Fruit fly (Drosophila melanogaster) whole organism, adult: ENCODE results near the gene CG10681.

Source experiments
- CG11617 ChIP-seq: fragments of 200-800 bp; sonication (Bioruptor generic); optimal IDR thresholded peaks from 2 replicates; lab custom pipeline; 2017; ENCODE audit warnings: mild to moderate bottlenecking, missing biosample characterization, missing genetic modification reagents, missing genetic modification characterization
- CG12768 ChIP-seq: fragments of 200-800 bp; sonication (Bioruptor generic); optimal IDR thresholded peaks from 2 replicates; lab custom pipeline; 2017; ENCODE audit warnings: missing biosample characterization, missing genetic modification characterization, mild to moderate bottlenecking, moderate library complexity, missing genetic modification reagents
- CG14711 ChIP-seq: fragments of 200-800 bp; sonication (Bioruptor generic); optimal IDR thresholded peaks from 2 replicates; lab custom pipeline; 2018; ENCODE audit warnings: missing biosample characterization, mild to moderate bottlenecking, missing genetic modification characterization, moderate library complexity
- CG1620 ChIP-seq: fragments of 200-800 bp; sonication (Bioruptor generic); optimal IDR thresholded peaks from 2 replicates; lab custom pipeline; 2016; ENCODE audit warnings: missing biosample characterization, missing genetic modification characterization
- CG33017 ChIP-seq: fragments of 200-800 bp; sonication (Bioruptor generic); optimal IDR thresholded peaks from 2 replicates; lab custom pipeline; 2018; ENCODE audit warnings: missing biosample characterization, mild to moderate bottlenecking, missing genetic modification characterization, moderate library complexity
- CG5204 ChIP-seq: fragments of 200-800 bp; sonication (Bioruptor generic); optimal IDR thresholded peaks from 2 replicates; lab custom pipeline; 2016; ENCODE audit warnings: missing biosample characterization, missing genetic modification characterization
- CG7045 ChIP-seq: fragments of 200-800 bp; sonication (Bioruptor generic); optimal IDR thresholded peaks from 2 replicates; lab custom pipeline; 2017; ENCODE audit warnings: missing biosample characterization, mild to moderate bottlenecking, missing genetic modification characterization
- CG7101 ChIP-seq: fragments of 200-800 bp; sonication (Bioruptor generic); optimal IDR thresholded peaks from 2 replicates; lab custom pipeline; 2018; ENCODE audit warnings: missing biosample characterization, mild to moderate bottlenecking, missing genetic modification characterization, moderate library complexity
- Clk ChIP-seq: fragments of 200-800 bp; sonication (Bioruptor generic); optimal IDR thresholded peaks from 2 replicates; lab custom pipeline; 2017; ENCODE audit warnings: missing biosample characterization, missing genetic modification characterization
- Crg-1 ChIP-seq: fragments of 200-800 bp; sonication (Bioruptor generic); optimal IDR thresholded peaks from 2 replicates; lab custom pipeline; 2016; ENCODE audit warnings: missing biosample characterization, missing genetic modification characterization
- Hr96 ChIP-seq: fragments of 200-800 bp; sonication (Bioruptor generic); optimal IDR thresholded peaks from 2 replicates; lab custom pipeline; 2016; ENCODE audit warnings: missing biosample characterization, missing genetic modification characterization
- Mnt ChIP-seq: fragments of 200-800 bp; sonication (Bioruptor generic); optimal IDR thresholded peaks from 2 replicates; lab custom pipeline; 2016; ENCODE audit warnings: missing biosample characterization, mild to moderate bottlenecking, missing genetic modification characterization
- bab1 ChIP-seq: fragments of 200-800 bp; sonication (Bioruptor generic); optimal IDR thresholded peaks from 3 replicates; lab custom pipeline; 2019; ENCODE audit warnings: missing biosample characterization, mild to moderate bottlenecking, missing genetic modification characterization, moderate library complexity
- cic ChIP-seq: fragments of 200-800 bp; sonication (Bioruptor generic); optimal IDR thresholded peaks from 2 replicates; lab custom pipeline; 2017; ENCODE audit warnings: missing biosample characterization, mild to moderate bottlenecking, missing genetic modification characterization, moderate library complexity
- cnc ChIP-seq, 2 experiments: fragments of >200 bp; optimal IDR thresholded peaks; 2 replicates each; lab custom pipeline; 2017
- kay ChIP-seq: fragments of 200-800 bp; sonication (Bioruptor generic); peaks from one replicate; lab custom pipeline; 2016; ENCODE audit warnings: missing biosample characterization, missing genetic modification characterization, borderline replicate concordance
- ovo ChIP-seq: fragments of 200-800 bp; sonication (Bioruptor generic); optimal IDR thresholded peaks from 2 replicates; lab custom pipeline; 2016; ENCODE audit warnings: missing biosample characterization, missing genetic modification characterization
- pad ChIP-seq: fragments of 200-800 bp; sonication (Bioruptor generic); optimal IDR thresholded peaks from 3 replicates; lab custom pipeline; 2017; ENCODE audit warnings: missing biosample characterization, missing genetic modification characterization, mild to moderate bottlenecking, moderate library complexity, missing genetic modification reagents
- tj ChIP-seq: fragments of 200-800 bp; sonication (Bioruptor generic); optimal IDR thresholded peaks from 3 replicates; lab custom pipeline; 2017; ENCODE audit warnings: missing biosample characterization, mild to moderate bottlenecking, missing genetic modification characterization, moderate library complexity
- toe ChIP-seq: fragments of 200-800 bp; sonication (Bioruptor generic); optimal IDR thresholded peaks from 2 replicates; lab custom pipeline; 2016; ENCODE audit warnings: missing biosample characterization, missing genetic modification characterization

CG10681 gene

dm6 chr3L:12465229-12465628 lies 36.1 kb upstream of the CG10681 start:
- TF ChIP-seq toe (GFP tag; lab: Kevin White, UChicago), result no peak
- no peak for TF ChIP-seq bab1 (GFP tag; lab: Kevin White, UChicago)

- TF ChIP-seq CG1620 (GFP tag; lab: Kevin White, UChicago) (no peak), CG14711 (tag; lab: Kevin White, UChicago) (no peak), toe (GFP tag; lab: Kevin White, UChicago) (peak; percentile 84), Crg-1 (GFP tag; lab: Kevin White, UChicago) (no peak), CG5204 (GFP tag; lab: Kevin White, UChicago) (no peak), Clk (GFP tag; lab: Kevin White, UChicago) (no peak), CG7045 (GFP tag; lab: Kevin White, UChicago) (no peak), CG12768 (GFP tag; lab: Kevin White, UChicago) (no peak), Mnt (GFP tag; lab: Kevin White, UChicago) (peak; percentile 2), ovo (GFP tag; lab: Kevin White, UChicago) (peak; percentile 52), cnc (optimal IDR thresholded peaks at IDR 0.05; lab: Kevin White, UChicago) (no peak), kay (GFP tag; lab: Kevin White, UChicago) (no peak), pad (GFP tag; lab: Kevin White, UChicago) (peak; percentile 79), tj (GFP tag; lab: Kevin White, UChicago) (peak; percentile 72), CG33017 (tag; lab: Kevin White, UChicago) (no peak), bab1 (GFP tag; lab: Kevin White, UChicago) (no peak), CG7101 (tag; lab: Kevin White, UChicago) (no peak), cic (GFP tag; lab: Kevin White, UChicago) (no peak), CG11617 (no peak), Hr96 (GFP tag; lab: Kevin White, UChicago) (no peak)
Observed at dm6 chr3L:12468016-12468415, 33.3 kb upstream of the CG10681 start, which contains the start of gene eyg. Gene eyg (minus strand): TSS chr3L:12468021.

DNA sequence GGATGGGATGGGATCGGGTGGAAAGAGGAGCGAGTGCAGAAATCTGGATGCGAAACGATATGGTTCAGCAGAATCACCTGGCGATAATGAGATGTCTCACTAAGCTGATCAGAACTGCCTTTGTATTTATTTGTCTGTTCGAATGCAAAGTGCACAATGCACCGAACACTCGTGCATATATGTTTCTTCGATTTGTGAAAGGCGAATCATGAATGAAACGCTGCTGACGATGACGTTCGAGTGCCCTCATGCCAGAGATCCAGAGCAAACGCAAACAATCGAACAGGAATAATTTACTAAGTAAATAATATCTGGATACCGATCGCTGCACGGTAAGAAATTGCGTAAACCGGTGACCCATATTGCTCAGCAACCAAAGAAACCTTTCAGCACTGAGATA lies 31.6 kb upstream of the CG10681 start, which contains the start of gene CG32102:
TSS of gene CG32102 (minus strand) at position 101 of the 400 bp plus-strand sequence.
- no peak for TF ChIP-seq Hr96 (GFP tag; lab: Kevin White, UChicago)
- TF ChIP-seq CG7101 (tag; lab: Kevin White, UChicago), result no peak
- no peak for TF ChIP-seq CG14711 (tag; lab: Kevin White, UChicago)

DNA sequence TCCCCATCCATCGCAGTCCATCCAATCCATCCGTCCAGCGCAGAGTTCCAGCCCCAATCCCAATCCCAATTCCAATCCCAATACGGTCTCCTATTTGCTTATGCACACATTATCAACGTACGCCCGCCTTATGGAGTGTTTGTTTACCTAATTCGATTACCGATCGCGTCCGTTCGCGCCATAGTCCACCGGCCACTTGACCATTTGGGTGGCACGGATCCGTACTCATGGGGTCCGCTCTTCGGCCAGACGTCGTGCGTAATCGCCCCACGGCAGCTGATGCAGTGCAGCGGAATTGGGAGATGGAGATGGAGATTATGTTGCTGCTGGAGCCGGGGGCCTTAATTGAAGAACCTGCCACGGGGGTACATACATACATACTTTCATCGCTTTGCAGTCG lies 30.8 kb upstream of the CG10681 start:
- TF ChIP-seq CG12768 (GFP tag; lab: Kevin White, UChicago), result no peak
- TF ChIP-seq CG7045 (GFP tag; lab: Kevin White, UChicago), result no peak
- no peak for TF ChIP-seq CG5204 (GFP tag; lab: Kevin White, UChicago)
- no peak for TF ChIP-seq CG1620 (GFP tag; lab: Kevin White, UChicago)
- TF ChIP-seq kay (GFP tag; lab: Kevin White, UChicago), result no peak
- no peak for TF ChIP-seq Clk (GFP tag; lab: Kevin White, UChicago)

DNA sequence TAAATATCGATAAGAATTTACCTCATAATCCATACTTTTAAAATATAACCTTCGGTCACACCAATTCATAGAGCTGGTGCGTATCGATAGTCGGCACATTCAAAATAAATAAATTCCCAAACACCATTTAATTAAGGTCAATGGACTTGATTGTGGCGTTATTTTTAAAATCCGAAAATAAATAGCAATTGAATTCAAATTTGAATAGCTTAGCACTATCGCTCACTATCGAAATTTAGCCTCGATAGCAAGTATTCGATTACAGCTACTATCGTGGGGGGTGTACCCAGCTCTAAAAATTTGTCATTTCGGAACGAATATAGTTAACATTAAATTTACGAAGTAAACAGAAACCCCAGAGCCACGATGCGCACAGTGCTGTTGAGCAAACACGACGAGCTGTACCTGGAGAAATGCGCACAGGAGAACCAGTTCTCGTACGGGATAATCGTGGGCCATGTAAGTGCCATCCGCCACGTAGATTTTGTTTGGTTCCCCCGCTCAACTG lies 29.8 kb upstream of the CG10681 start, which contains the start of gene CG10616:
TSS of gene CG10616 (plus strand) at position 258 of the 508 bp plus-strand sequence.
- peak; percentile 15 for TF ChIP-seq bab1 (GFP tag; lab: Kevin White, UChicago)
- no peak for TF ChIP-seq CG33017 (tag; lab: Kevin White, UChicago)
- no peak for TF ChIP-seq ovo (GFP tag; lab: Kevin White, UChicago)

dm6 chr3L:12478229-12478628 lies 23.1 kb upstream of the CG10681 start:
- no peak for TF ChIP-seq Crg-1 (GFP tag; lab: Kevin White, UChicago)
- no peak for TF ChIP-seq CG7045 (GFP tag; lab: Kevin White, UChicago)
- no peak for TF ChIP-seq Mnt (GFP tag; lab: Kevin White, UChicago)
- TF ChIP-seq tj (GFP tag; lab: Kevin White, UChicago), result no peak
- TF ChIP-seq cic (GFP tag; lab: Kevin White, UChicago), result no peak
- TF ChIP-seq CG1620 (GFP tag; lab: Kevin White, UChicago), result no peak
- TF ChIP-seq CG12768 (GFP tag; lab: Kevin White, UChicago), result no peak
- no peak for TF ChIP-seq bab1 (GFP tag; lab: Kevin White, UChicago)
- TF ChIP-seq CG14711 (tag; lab: Kevin White, UChicago), result no peak
- TF ChIP-seq CG5204 (GFP tag; lab: Kevin White, UChicago), result no peak
- TF ChIP-seq toe (GFP tag; lab: Kevin White, UChicago), result no peak
- no peak for TF ChIP-seq pad (GFP tag; lab: Kevin White, UChicago)
- TF ChIP-seq CG11617, result no peak
- no peak for TF ChIP-seq ovo (GFP tag; lab: Kevin White, UChicago)
- no peak for TF ChIP-seq CG33017 (tag; lab: Kevin White, UChicago)
- no peak for TF ChIP-seq Clk (GFP tag; lab: Kevin White, UChicago)
- no peak for TF ChIP-seq Hr96 (GFP tag; lab: Kevin White, UChicago)
- TF ChIP-seq CG7101 (tag; lab: Kevin White, UChicago), result no peak

DNA sequence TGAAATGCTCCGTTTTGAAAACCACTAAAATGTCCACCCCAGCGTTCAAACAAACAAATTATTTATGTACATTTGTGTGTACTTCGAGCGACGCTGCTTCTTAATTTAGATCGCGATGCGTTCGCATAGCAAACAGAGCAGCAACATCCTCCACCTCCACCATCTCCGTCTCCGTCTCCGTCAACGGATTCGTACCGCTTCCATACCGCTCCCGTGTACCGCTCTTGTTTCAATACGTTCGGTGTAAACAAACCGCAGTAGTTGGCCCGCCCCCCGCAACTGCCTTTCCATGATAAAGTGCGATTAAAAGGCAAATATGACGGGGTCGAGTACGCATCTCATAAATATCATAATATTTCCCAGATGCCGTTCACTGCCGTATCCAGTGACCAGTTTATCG lies 19.1 kb upstream of the CG10681 start, which contains the start of gene CG33725:
TSS of gene CG33725 (plus strand) at position 364 of the 400 bp plus-strand sequence.
- TF ChIP-seq CG7045 (GFP tag; lab: Kevin White, UChicago), result no peak
- TF ChIP-seq CG11617, result no peak
- TF ChIP-seq tj (GFP tag; lab: Kevin White, UChicago), result no peak
- TF ChIP-seq cic (GFP tag; lab: Kevin White, UChicago), result no peak
- no peak for TF ChIP-seq CG12768 (GFP tag; lab: Kevin White, UChicago)
- no peak for TF ChIP-seq Hr96 (GFP tag; lab: Kevin White, UChicago)
- no peak for TF ChIP-seq CG7101 (tag; lab: Kevin White, UChicago)
- TF ChIP-seq Mnt (GFP tag; lab: Kevin White, UChicago), result no peak
- TF ChIP-seq CG33017 (tag; lab: Kevin White, UChicago), result no peak
- no peak for TF ChIP-seq ovo (GFP tag; lab: Kevin White, UChicago)
